Worm (Caenorhabditis elegans) whole organism, late embryonic: ENCODE measurements around the gene ZK84.4.

Source experiments
- fax-1 ChIP-seq: sonication (generic microtip); optimal IDR thresholded peaks from 2 replicates; lab custom pipeline; 2016; ENCODE audit warnings: missing genotype, missing genetic modification characterization, missing compliant biosample characterization
- sox-2 ChIP-seq: fragments of 200-800 bp; sonication (Bioruptor generic); IDR thresholded peaks from 2 replicates; pipeline ENCODE4 v1.3.6; 2022; ENCODE audit warnings: missing genetic modification reagents, missing genetic modification characterization, missing compliant biosample characterization
- unc-86 ChIP-seq: sonication (generic microtip); optimal IDR thresholded peaks from 2 replicates; lab custom pipeline; 2016; ENCODE audit warnings: missing genetic modification characterization, missing compliant biosample characterization

ce11 chrII:5964962-5965361 is 43.8 kb downstream of the ZK84.4 start:
- no peak for TF ChIP-seq sox-2 (GFP tag; lab: Robert Waterston, UW)
- no peak for TF ChIP-seq unc-86 (tag; lab: Kevin White, UChicago)
- no peak for TF ChIP-seq fax-1 (tag; lab: Kevin White, UChicago)
